Worm (Caenorhabditis elegans) whole organism, L2 larva: ENCODE data around the gene T04F8.2.

ENCODE experiments used
- C34F6.9 ChIP-seq: fragments of 150-350 bp; optimal IDR thresholded peaks from 2 replicates; lab custom pipeline; 2014; ENCODE audit warnings: missing biosample characterization, missing genetic modification characterization
- F13H6.1 ChIP-seq: sonication (generic microtip); optimal IDR thresholded peaks from 2 replicates; lab custom pipeline; 2016; ENCODE audit warnings: missing genetic modification characterization, missing compliant biosample characterization
- R02D3.7 ChIP-seq: fragments of 150-350 bp; optimal IDR thresholded peaks from 2 replicates; lab custom pipeline; 2014; ENCODE audit warnings: missing biosample characterization, missing genetic modification characterization
- Y55F3AM.14 ChIP-seq: fragments of 200-800 bp; sonication (Bioruptor generic); optimal IDR thresholded peaks from 2 replicates; lab custom pipeline; 2018; ENCODE audit warnings: mild to moderate bottlenecking, missing genetic modification characterization, missing compliant biosample characterization
- ZK546.5 ChIP-seq: sonication (generic microtip); optimal IDR thresholded peaks from 2 replicates; lab custom pipeline; 2017; ENCODE audit warnings: missing biosample characterization, missing genetic modification characterization
- alr-1 ChIP-seq: fragments of 150-350 bp; optimal IDR thresholded peaks from 2 replicates; lab custom pipeline; 2014; ENCODE audit warnings: missing biosample characterization, missing genetic modification characterization
- aly-2 ChIP-seq: fragments of 150-350 bp; optimal IDR thresholded peaks from 2 replicates; lab custom pipeline; 2014; ENCODE audit warnings: missing biosample characterization, missing genetic modification characterization
- blmp-1 ChIP-seq: sonication (generic microtip); optimal IDR thresholded peaks from 2 replicates; lab custom pipeline; 2017; ENCODE audit warnings: missing genetic modification characterization, mild to moderate bottlenecking, missing compliant biosample characterization, antibody characterized with exemption, moderate library complexity; ENCODE audit not compliant: insufficient read depth
- ceh-16 ChIP-seq: fragments of 150-350 bp; optimal IDR thresholded peaks from 2 replicates; lab custom pipeline; 2014; ENCODE audit warnings: missing biosample characterization, missing genetic modification characterization
- ceh-82 ChIP-seq: fragments of 150-350 bp; optimal IDR thresholded peaks from 2 replicates; lab custom pipeline; 2014; ENCODE audit warnings: missing biosample characterization, missing genetic modification characterization
- crh-2 ChIP-seq: sonication (generic microtip); optimal IDR thresholded peaks from 2 replicates; lab custom pipeline; 2017; ENCODE audit warnings: missing biosample characterization, missing genetic modification characterization
- dmd-4 ChIP-seq: sonication (generic microtip); optimal IDR thresholded peaks from 2 replicates; lab custom pipeline; 2017; ENCODE audit warnings: missing biosample characterization, missing genetic modification characterization
- egl-27 ChIP-seq: sonication (generic microtip); optimal IDR thresholded peaks from 3 replicates; lab custom pipeline; 2017; ENCODE audit warnings: missing biosample characterization, missing genetic modification reagents, missing genetic modification characterization
- elt-1 ChIP-seq: fragments of 150-350 bp; optimal IDR thresholded peaks from 2 replicates; lab custom pipeline; 2014; ENCODE audit warnings: missing biosample characterization, missing genetic modification characterization
- elt-3 ChIP-seq: sonication (generic microtip); optimal IDR thresholded peaks from 2 replicates; lab custom pipeline; 2017; ENCODE audit warnings: missing biosample characterization, missing genetic modification characterization
- gmeb-1 ChIP-seq: fragments of 150-350 bp; optimal IDR thresholded peaks from 2 replicates; lab custom pipeline; 2014; ENCODE audit warnings: missing biosample characterization, missing genetic modification characterization
- lin-11 ChIP-seq: fragments of 150-350 bp; sonication (generic microtip); optimal IDR thresholded peaks from 2 replicates; lab custom pipeline; 2014; ENCODE audit warnings: missing biosample characterization, missing genetic modification characterization, inconsistent platforms, mixed read lengths
- lin-13 ChIP-seq: fragments of 150-350 bp; optimal IDR thresholded peaks from 2 replicates; lab custom pipeline; 2014; ENCODE audit warnings: missing biosample characterization, missing genetic modification reagents, missing genetic modification characterization
- lin-39 ChIP-seq: fragments of 150-350 bp; optimal IDR thresholded peaks from 2 replicates; lab custom pipeline; 2014; ENCODE audit warnings: missing biosample characterization, missing genetic modification reagents, missing genetic modification characterization
- lsy-2 ChIP-seq, 2 experiments: fragments of 150-350 bp in 1 of 2; sonication (generic microtip) in 1 of 2; optimal IDR thresholded peaks; 2 replicates each; lab custom pipeline; 2014 to 2017; ENCODE audit warnings: missing biosample characterization in 2 of 2, missing genetic modification characterization in 2 of 2
- mab-5 ChIP-seq: fragments of 150-350 bp; optimal IDR thresholded peaks from 2 replicates; lab custom pipeline; 2014; ENCODE audit warnings: missing biosample characterization, missing genetic modification characterization
- mbf-1 ChIP-seq: sonication (generic microtip); optimal IDR thresholded peaks from 2 replicates; lab custom pipeline; 2017; ENCODE audit warnings: missing biosample characterization, missing genetic modification characterization
- mdl-1 ChIP-seq, 2 experiments: fragments of 150-350 bp in 1 of 2; sonication (generic microtip) in 1 of 2; optimal IDR thresholded peaks; 2 replicates each; lab custom pipeline; 2017; ENCODE audit warnings: missing biosample characterization in 2 of 2, missing genetic modification characterization in 2 of 2
- nhr-10 ChIP-seq: sonication (generic microtip); optimal IDR thresholded peaks from 2 replicates; lab custom pipeline; 2017; ENCODE audit warnings: missing biosample characterization, missing genetic modification characterization
- nhr-11 ChIP-seq: fragments of 150-350 bp; optimal IDR thresholded peaks from 2 replicates; lab custom pipeline; 2014; ENCODE audit warnings: missing biosample characterization, missing genetic modification characterization
- nhr-12 ChIP-seq: fragments of 150-350 bp; optimal IDR thresholded peaks from 2 replicates; lab custom pipeline; 2014; ENCODE audit warnings: missing biosample characterization, missing genetic modification characterization
- nhr-129 ChIP-seq: fragments of 150-350 bp; optimal IDR thresholded peaks from 2 replicates; lab custom pipeline; 2014; ENCODE audit warnings: missing biosample characterization, missing genetic modification characterization
- nhr-21 ChIP-seq: fragments of 150-350 bp; optimal IDR thresholded peaks from 2 replicates; lab custom pipeline; 2014; ENCODE audit warnings: missing biosample characterization, missing genetic modification characterization
- nhr-23 ChIP-seq: fragments of 150-350 bp; optimal IDR thresholded peaks from 2 replicates; lab custom pipeline; 2014; ENCODE audit warnings: missing biosample characterization, missing genetic modification reagents, missing genetic modification characterization
- nhr-237 ChIP-seq: fragments of 150-350 bp; optimal IDR thresholded peaks from 2 replicates; lab custom pipeline; 2014; ENCODE audit warnings: missing biosample characterization, missing genetic modification characterization
- nhr-25 ChIP-seq: fragments of 150-350 bp; sonication (generic microtip); optimal IDR thresholded peaks from 3 replicates; lab custom pipeline; 2014; ENCODE audit warnings: missing biosample characterization, missing genetic modification characterization
- nhr-6 ChIP-seq: fragments of 150-350 bp; optimal IDR thresholded peaks from 2 replicates; lab custom pipeline; 2014; ENCODE audit warnings: missing biosample characterization, missing genetic modification characterization
- nhr-77 ChIP-seq: fragments of 150-350 bp; optimal IDR thresholded peaks from 2 replicates; lab custom pipeline; 2014; ENCODE audit warnings: missing biosample characterization, missing genetic modification characterization
- peb-1 ChIP-seq: fragments of 150-350 bp; optimal IDR thresholded peaks from 2 replicates; lab custom pipeline; 2014; ENCODE audit warnings: missing biosample characterization, missing genetic modification characterization
- sem-4 ChIP-seq: fragments of 150-350 bp; optimal IDR thresholded peaks from 2 replicates; lab custom pipeline; 2014; ENCODE audit warnings: missing biosample characterization, missing genetic modification reagents, missing genetic modification characterization
- skn-1 ChIP-seq: sonication (generic microtip); optimal IDR thresholded peaks from 2 replicates; lab custom pipeline; 2017; ENCODE audit warnings: missing biosample characterization, missing genetic modification characterization
- sma-3 ChIP-seq: sonication (generic microtip); optimal IDR thresholded peaks from 2 replicates; lab custom pipeline; 2016; ENCODE audit warnings: missing genetic modification reagents, missing genetic modification characterization, missing compliant biosample characterization
- sma-9 ChIP-seq, 2 experiments: fragments of 150-350 bp in 1 of 2; sonication (generic microtip) in 1 of 2; optimal IDR thresholded peaks; 2 replicates each; lab custom pipeline; 2014 to 2016; ENCODE audit warnings: missing genetic modification characterization in 2 of 2, mild to moderate bottlenecking in 1 of 2, missing biosample characterization in 1 of 2, missing compliant biosample characterization in 1 of 2, missing genetic modification reagents in 1 of 2, moderate library complexity in 1 of 2
- snpc-4 ChIP-seq: fragments of 150-350 bp; optimal IDR thresholded peaks from 2 replicates; lab custom pipeline; 2014; ENCODE audit warnings: missing biosample characterization, missing genetic modification characterization
- unc-39 ChIP-seq: fragments of 150-350 bp; optimal IDR thresholded peaks from 2 replicates; lab custom pipeline; 2014; ENCODE audit warnings: missing biosample characterization, missing genetic modification characterization
- unc-55 ChIP-seq: fragments of 150-350 bp; sonication (generic microtip); optimal IDR thresholded peaks from 3 replicates; lab custom pipeline; 2014; ENCODE audit warnings: missing biosample characterization, missing genetic modification reagents, missing genetic modification characterization
- unc-62 ChIP-seq: fragments of 150-350 bp; optimal IDR thresholded peaks from 2 replicates; lab custom pipeline; 2014; ENCODE audit warnings: missing biosample characterization, missing genetic modification reagents, missing genetic modification characterization
- ztf-1 ChIP-seq: fragments of 200-800 bp; sonication (Bioruptor generic); conservative IDR thresholded peaks from 2 replicates; pipeline ENCODE4 v1.3.6; 2022; ENCODE audit warnings: missing genetic modification characterization, missing compliant biosample characterization
- ztf-11 ChIP-seq: sonication (generic microtip); optimal IDR thresholded peaks from 2 replicates; lab custom pipeline; 2017; ENCODE audit warnings: missing biosample characterization, missing genetic modification characterization
- ztf-4 ChIP-seq: fragments of 150-350 bp; optimal IDR thresholded peaks from 2 replicates; lab custom pipeline; 2014; ENCODE audit warnings: missing biosample characterization, missing genetic modification characterization

Gene T04F8.2

DNA sequence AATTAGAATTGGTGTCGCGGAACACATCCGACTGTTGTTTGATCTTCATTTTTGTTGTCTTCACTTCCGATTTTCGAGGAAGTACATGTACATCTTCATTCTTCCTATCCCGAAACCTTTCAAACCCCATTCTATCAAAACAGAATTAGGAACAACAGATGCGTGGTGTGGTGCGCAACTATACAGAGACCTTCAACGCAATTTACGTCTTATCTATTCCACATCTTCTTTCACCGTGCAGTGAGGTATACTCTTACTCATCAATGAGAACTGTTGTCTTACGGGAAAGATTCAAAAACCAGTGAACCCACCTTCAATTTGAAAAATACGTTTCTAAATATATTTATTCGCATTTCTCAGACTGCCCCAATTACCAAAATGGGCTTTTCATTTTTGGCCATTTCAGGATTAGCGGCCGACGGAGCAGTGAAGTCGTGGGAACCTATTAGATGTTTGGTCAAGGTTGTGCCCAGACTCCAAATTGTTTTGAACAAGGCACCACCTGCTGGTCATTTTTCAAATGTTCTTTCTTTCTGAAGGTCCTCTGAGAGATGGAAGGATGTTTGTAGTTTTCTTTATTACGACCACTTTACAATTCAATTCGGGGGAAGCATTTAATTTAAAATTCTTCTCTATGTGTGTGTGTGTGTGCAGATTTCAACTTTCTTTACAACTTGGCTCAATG, 49.4 kb downstream of the T04F8.2 start:
- TF ChIP-seq unc-62 (GFP tag; lab: Kevin White, UChicago) (no peak), sma-9 (GFP tag; optimal IDR thresholded peaks at IDR 0.05; lab: Kevin White, UChicago) (peak; percentile 27), sma-9 (tag; optimal IDR thresholded peaks at IDR 0.05; lab: Kevin White, UChicago) (no peak), ZK546.5 (tag; lab: Kevin White, UChicago) (no peak), dmd-4 (tag; lab: Kevin White, UChicago) (no peak), peb-1 (tag; lab: Kevin White, UChicago) (no peak), nhr-129 (tag; lab: Kevin White, UChicago) (no peak), nhr-25 (no peak), R02D3.7 (tag; lab: Kevin White, UChicago) (no peak), F13H6.1 (tag; lab: Kevin White, UChicago) (no peak), alr-1 (tag; lab: Kevin White, UChicago) (no peak), blmp-1 (tag; lab: Kevin White, UChicago) (no peak), nhr-237 (tag; lab: Kevin White, UChicago) (no peak), unc-39 (no peak), crh-2 (tag; lab: Kevin White, UChicago) (no peak), snpc-4 (tag; lab: Kevin White, UChicago) (no peak), ztf-4 (no peak), nhr-21 (tag; lab: Kevin White, UChicago) (peak; percentile 19), elt-1 (no peak), nhr-10 (tag; lab: Kevin White, UChicago) (no peak), ceh-16 (peak; percentile 39), mbf-1 (tag; lab: Kevin White, UChicago) (no peak), elt-3 (tag; lab: Kevin White, UChicago) (no peak), nhr-6 (tag; lab: Kevin White, UChicago) (no peak), gmeb-1 (tag; lab: Kevin White, UChicago) (no peak), sma-3 (GFP tag; lab: Kevin White, UChicago) (no peak), nhr-12 (tag; lab: Kevin White, UChicago) (no peak), Y55F3AM.14 (no peak), lin-13 (no peak), sem-4 (tag; lab: Kevin White, UChicago) (no peak), lin-11 (tag; lab: Kevin White, UChicago) (no peak), mdl-1 (tag; optimal IDR thresholded peaks at IDR 0.05; lab: Kevin White, UChicago) (no peak), nhr-77 (tag; lab: Kevin White, UChicago) (no peak), ztf-1 (GFP tag; lab: Robert Waterston, UW) (no peak), unc-55 (no peak), mab-5 (tag; lab: Kevin White, UChicago) (no peak), ztf-11 (tag; lab: Kevin White, UChicago) (no peak), ceh-82 (tag; lab: Kevin White, UChicago) (no peak), aly-2 (no peak), egl-27 (peak; percentile 16), lsy-2 (tag; optimal IDR thresholded peaks at IDR 0.05; lab: Kevin White, UChicago) (peak in 1 of 2 experiments; percentile 34)
- TF ChIP-seq, all 48 proteins: peak for 5

DNA sequence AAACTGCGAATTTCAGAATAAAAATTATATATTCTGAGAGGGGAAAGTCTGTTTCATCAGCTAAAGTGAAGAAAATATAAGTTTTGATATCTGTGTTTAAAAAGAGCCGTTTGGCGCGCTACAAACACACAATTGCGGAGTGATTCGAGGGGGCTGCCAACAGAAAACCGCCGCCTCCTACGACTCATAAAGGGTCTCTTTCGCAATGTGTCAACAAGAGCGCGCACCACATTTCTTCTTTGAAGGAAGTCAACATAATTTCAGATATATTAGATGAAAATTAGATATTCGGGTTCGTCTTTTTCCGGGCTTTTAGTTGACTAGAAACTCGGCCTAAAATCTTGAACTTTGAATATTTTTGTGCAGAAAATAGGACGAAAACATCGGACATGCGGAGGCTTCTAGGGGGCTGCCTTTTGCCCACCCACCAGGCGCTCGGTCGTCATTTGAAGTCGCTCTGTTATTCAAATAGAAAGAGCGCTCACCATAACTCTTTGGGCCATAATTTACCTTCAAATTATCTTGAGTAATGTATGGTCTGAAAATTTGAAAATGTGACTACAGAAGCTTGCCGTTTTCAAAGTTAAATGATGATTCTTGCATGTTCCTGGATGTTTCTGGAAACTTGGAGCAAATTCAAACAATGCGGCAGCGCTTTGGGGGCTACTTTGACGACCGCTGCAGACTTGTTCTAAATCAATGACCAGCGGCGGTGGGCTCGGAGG, 50.4 kb downstream of the T04F8.2 start:
- TF ChIP-seq alr-1 (tag; lab: Kevin White, UChicago): no peak
- TF ChIP-seq aly-2: no peak
- peak; percentile 84 for TF ChIP-seq sem-4 (tag; lab: Kevin White, UChicago)
- TF ChIP-seq nhr-77 (tag; lab: Kevin White, UChicago): peak; percentile 76
- peak; percentile 81 for TF ChIP-seq lin-13
- TF ChIP-seq sma-9 (GFP tag; optimal IDR thresholded peaks at IDR 0.05; lab: Kevin White, UChicago): peak; percentile 76
- TF ChIP-seq sma-9 (tag; optimal IDR thresholded peaks at IDR 0.05; lab: Kevin White, UChicago): no peak
- peak; percentile 69 for TF ChIP-seq crh-2 (tag; lab: Kevin White, UChicago)
- TF ChIP-seq blmp-1 (tag; lab: Kevin White, UChicago): peak; percentile 71
- peak; percentile 75 for TF ChIP-seq C34F6.9 (tag; lab: Kevin White, UChicago)
- no peak for TF ChIP-seq nhr-12 (tag; lab: Kevin White, UChicago)
- peak; percentile 89 for TF ChIP-seq nhr-11 (tag; lab: Kevin White, UChicago)
- no peak for TF ChIP-seq R02D3.7 (tag; lab: Kevin White, UChicago)
- TF ChIP-seq lin-39: no peak
- TF ChIP-seq nhr-237 (tag; lab: Kevin White, UChicago): peak; percentile 76
- TF ChIP-seq lin-11 (tag; lab: Kevin White, UChicago): peak; percentile 47
- TF ChIP-seq mdl-1 (tag; optimal IDR thresholded peaks at IDR 0.05; lab: Kevin White, UChicago): peak; percentile 58 to 78
- TF ChIP-seq snpc-4 (tag; lab: Kevin White, UChicago): no peak
- TF ChIP-seq Y55F3AM.14: peak; percentile 98
- TF ChIP-seq nhr-23 (tag; lab: Kevin White, UChicago): no peak
- TF ChIP-seq mab-5 (tag; lab: Kevin White, UChicago): peak; percentile 69
- TF ChIP-seq peb-1 (tag; lab: Kevin White, UChicago): no peak
- peak; percentile 83 for TF ChIP-seq gmeb-1 (tag; lab: Kevin White, UChicago)
- peak; percentile 75 for TF ChIP-seq ztf-11 (tag; lab: Kevin White, UChicago)
- no peak for TF ChIP-seq dmd-4 (tag; lab: Kevin White, UChicago)
- TF ChIP-seq nhr-6 (tag; lab: Kevin White, UChicago): peak; percentile 62
- TF ChIP-seq unc-55: peak; percentile 62
- TF ChIP-seq skn-1 (tag; lab: Kevin White, UChicago): peak; percentile 64
- TF ChIP-seq elt-3 (tag; lab: Kevin White, UChicago): no peak
- TF ChIP-seq ztf-1 (GFP tag; lab: Robert Waterston, UW): 0 out of 2 replicates have a peak, but pooled peaks have one; percentile 91
- peak; percentile 74 for TF ChIP-seq ceh-16
- TF ChIP-seq ceh-82 (tag; lab: Kevin White, UChicago): peak; percentile 11
- no peak for TF ChIP-seq elt-1
- peak; percentile 21 for TF ChIP-seq unc-62 (GFP tag; lab: Kevin White, UChicago)
